Fruit fly (Drosophila melanogaster) whole organism, prepupa: Measurements from ENCODE around the gene CG11696.

ENCODE experiments used
- CG6854 ChIP-seq: fragments of 200-800 bp; sonication (Bioruptor generic); optimal IDR thresholded peaks from 2 replicates; lab custom pipeline; 2017; ENCODE audit warnings: missing biosample characterization, mild to moderate bottlenecking, missing genetic modification characterization
- eg ChIP-seq: fragments of 200-800 bp; sonication (Bioruptor generic); IDR thresholded peaks from 3 replicates; pipeline ENCODE4 v1.3.6; 2022; ENCODE audit warnings: missing biosample characterization, missing genetic modification characterization

dm6 chrX:11531245-11531644, 42.3 kb upstream of the CG11696 start:
- TF ChIP-seq CG6854 (GFP tag; lab: Kevin White, UChicago) (no peak), eg (GFP tag; lab: Robert Waterston, UW) (peak; percentile 84)
